Fruit fly (Drosophila melanogaster) whole organism, embryonic: Measurements from ENCODE around the gene Dpm3.

Experiments
- Atf-2 ChIP-seq: fragments of 200-800 bp; sonication (Bioruptor generic); optimal IDR thresholded peaks from 2 replicates; lab custom pipeline; 2016; ENCODE audit warnings: missing biosample characterization, missing genetic modification characterization
- Atf3 ChIP-seq: fragments of 200-800 bp; sonication (Bioruptor generic); optimal IDR thresholded peaks from 3 replicates; lab custom pipeline; 2016; ENCODE audit warnings: missing biosample characterization, missing genetic modification characterization
- CG11695 ChIP-seq: fragments of 200-800 bp; sonication (Bioruptor generic); IDR thresholded peaks from 3 replicates; pipeline ENCODE4 v1.3.6; 2022; ENCODE audit warnings: missing biosample characterization, missing genetic modification characterization
- CG12391 ChIP-seq: fragments of 200-800 bp; sonication (Bioruptor generic); optimal IDR thresholded peaks from 3 replicates; lab custom pipeline; 2018; ENCODE audit warnings: missing biosample characterization, mild to moderate bottlenecking, missing genetic modification characterization, moderate library complexity
- CG12942 ChIP-seq: fragments of 200-800 bp; sonication (Bioruptor generic); optimal IDR thresholded peaks from 3 replicates; lab custom pipeline; 2016; ENCODE audit warnings: missing biosample characterization, missing genetic modification characterization
- CG14441 ChIP-seq: fragments of 200-800 bp; sonication (Bioruptor generic); IDR thresholded peaks from 2 replicates; pipeline ENCODE4 v1.3.6; 2022; ENCODE audit warnings: missing biosample characterization, missing genetic modification characterization
- CG14860 ChIP-seq: fragments of 200-800 bp; sonication (Bioruptor generic); IDR thresholded peaks from 3 replicates; pipeline ENCODE4 v1.3.6; 2022; ENCODE audit warnings: missing biosample characterization, missing genetic modification characterization; ENCODE audit not compliant: partially characterized antibody
- CG15073 ChIP-seq: fragments of 200-800 bp; sonication (Bioruptor generic); optimal IDR thresholded peaks from 2 replicates; lab custom pipeline; 2016; ENCODE audit warnings: missing biosample characterization, missing genetic modification characterization
- CG17186 ChIP-seq: fragments of 200-800 bp; sonication (Bioruptor generic); optimal IDR thresholded peaks from 3 replicates; lab custom pipeline; 2017; ENCODE audit warnings: missing biosample characterization, missing genetic modification reagents, missing genetic modification characterization
- CG17385 ChIP-seq: fragments of 200-800 bp; sonication (Bioruptor generic); optimal IDR thresholded peaks from 3 replicates; lab custom pipeline; 2018; ENCODE audit warnings: missing biosample characterization, mild to moderate bottlenecking, missing genetic modification characterization
- CG17802 ChIP-seq: fragments of 200-800 bp; sonication (Bioruptor generic); optimal IDR thresholded peaks from 2 replicates; lab custom pipeline; 2018; ENCODE audit warnings: missing biosample characterization, mild to moderate bottlenecking, missing genetic modification characterization, moderate library complexity
- CG2129 ChIP-seq: fragments of 200-800 bp; sonication (Bioruptor generic); IDR thresholded peaks from 2 replicates; pipeline ENCODE4 v1.3.6; 2022; ENCODE audit warnings: missing biosample characterization, missing genetic modification characterization; ENCODE audit not compliant: partially characterized antibody
- CG3065 ChIP-seq: fragments of 200-800 bp; sonication (Bioruptor generic); optimal IDR thresholded peaks from 2 replicates; lab custom pipeline; 2016; ENCODE audit warnings: missing biosample characterization, missing genetic modification characterization
- CG31441 ChIP-seq: fragments of 200-800 bp; sonication (Bioruptor generic); IDR thresholded peaks from 2 replicates; pipeline ENCODE4 v1.3.6; 2022; ENCODE audit warnings: missing biosample characterization, missing genetic modification characterization
- CG32767 ChIP-seq: fragments of 200-800 bp; sonication (Bioruptor generic); IDR thresholded peaks from 2 replicates; pipeline ENCODE4 v1.3.6; 2022; ENCODE audit warnings: missing biosample characterization, missing genetic modification characterization
- CG34422 ChIP-seq: fragments of 200-800 bp; sonication (Bioruptor generic); IDR thresholded peaks from 3 replicates; pipeline ENCODE4 v1.3.6; 2022; ENCODE audit warnings: missing biosample characterization, missing genetic modification characterization
- CG42726 ChIP-seq: fragments of 200-800 bp; sonication (Bioruptor generic); IDR thresholded peaks from 2 replicates; pipeline ENCODE4 v1.3.6; 2022; ENCODE audit warnings: missing biosample characterization, missing genetic modification characterization; ENCODE audit not compliant: partially characterized antibody
- CG4820 ChIP-seq: fragments of 200-800 bp; sonication (Bioruptor generic); optimal IDR thresholded peaks from 3 replicates; lab custom pipeline; 2016; ENCODE audit warnings: missing biosample characterization, missing genetic modification characterization
- CG6654 ChIP-seq: fragments of 200-800 bp; sonication (Bioruptor generic); optimal IDR thresholded peaks from 2 replicates; lab custom pipeline; 2017; ENCODE audit warnings: missing biosample characterization, mild to moderate bottlenecking, missing genetic modification characterization
- CG6813 ChIP-seq: fragments of 200-800 bp; sonication (Bioruptor generic); optimal IDR thresholded peaks from 2 replicates; lab custom pipeline; 2017; ENCODE audit warnings: missing biosample characterization, missing genetic modification characterization, mild to moderate bottlenecking, moderate library complexity, missing genetic modification reagents
- CG7745 ChIP-seq: fragments of 200-800 bp; sonication (Bioruptor generic); optimal IDR thresholded peaks from 2 replicates; lab custom pipeline; 2018; ENCODE audit warnings: missing biosample characterization, mild to moderate bottlenecking, missing genetic modification characterization, moderate library complexity
- CG9437 ChIP-seq: fragments of 200-800 bp; sonication (Bioruptor generic); optimal IDR thresholded peaks from 2 replicates; lab custom pipeline; 2018; ENCODE audit warnings: missing biosample characterization, mild to moderate bottlenecking, missing genetic modification characterization
- CHES-1-like ChIP-seq: fragments of 200-800 bp; sonication (Bioruptor generic); optimal IDR thresholded peaks from 2 replicates; lab custom pipeline; 2016; ENCODE audit warnings: missing biosample characterization, missing genetic modification characterization
- E2f1 ChIP-seq: fragments of 200-800 bp; sonication (Bioruptor generic); IDR thresholded peaks from 2 replicates; pipeline ENCODE4 v1.3.6; 2022; ENCODE audit warnings: missing biosample characterization, missing genetic modification characterization
- Elba2 ChIP-seq: fragments of 200-800 bp; sonication (Bioruptor generic); optimal IDR thresholded peaks from 3 replicates; lab custom pipeline; 2016; ENCODE audit warnings: missing biosample characterization, missing genetic modification characterization
- HmgD ChIP-seq: fragments of 200-800 bp; sonication (Bioruptor generic); optimal IDR thresholded peaks from 3 replicates; lab custom pipeline; 2016; ENCODE audit warnings: missing biosample characterization, missing genetic modification characterization
- Hsf ChIP-seq: fragments of 200-800 bp; sonication (Bioruptor generic); optimal IDR thresholded peaks from 3 replicates; lab custom pipeline; 2016; ENCODE audit warnings: missing biosample characterization, missing genetic modification characterization
- Jarid2 ChIP-seq: fragments of 200-800 bp; sonication (Bioruptor generic); optimal IDR thresholded peaks from 3 replicates; lab custom pipeline; 2017; ENCODE audit warnings: mild to moderate bottlenecking, missing biosample characterization, missing genetic modification reagents, missing genetic modification characterization
- MESR4 ChIP-seq: fragments of 200-800 bp; sonication (Bioruptor generic); optimal IDR thresholded peaks from 2 replicates; lab custom pipeline; 2018; ENCODE audit warnings: missing biosample characterization, mild to moderate bottlenecking, missing genetic modification characterization, moderate library complexity
- Med ChIP-seq: fragments of 200-800 bp; sonication (Bioruptor generic); peaks from one replicate; lab custom pipeline; 2016; ENCODE audit warnings: missing biosample characterization, missing genetic modification characterization, mild to moderate bottlenecking, inconsistent platforms, moderate library complexity
- Oaz ChIP-seq: fragments of 200-800 bp; sonication (Bioruptor generic); IDR thresholded peaks from 2 replicates; pipeline ENCODE4 v1.3.6; 2022; ENCODE audit warnings: missing biosample characterization, missing genetic modification characterization
- ap ChIP-seq: fragments of 200-800 bp; sonication (Bioruptor generic); IDR thresholded peaks from 2 replicates; pipeline ENCODE4 v1.3.6; 2022; ENCODE audit warnings: missing biosample characterization, missing genetic modification characterization
- bigmax ChIP-seq: fragments of 200-800 bp; sonication (Bioruptor generic); optimal IDR thresholded peaks from 2 replicates; lab custom pipeline; 2018; ENCODE audit warnings: missing biosample characterization, mild to moderate bottlenecking, missing genetic modification characterization
- cato ChIP-seq: fragments of 200-800 bp; sonication (Bioruptor generic); optimal IDR thresholded peaks from 2 replicates; lab custom pipeline; 2016; ENCODE audit warnings: missing biosample characterization, missing genetic modification characterization, borderline replicate concordance
- ci ChIP-seq: fragments of 200-800 bp; sonication (Bioruptor generic); IDR thresholded peaks from 3 replicates; pipeline ENCODE4 v1.3.6; 2022; ENCODE audit warnings: missing biosample characterization, missing genetic modification characterization
- dmrt11E ChIP-seq: fragments of 200-800 bp; sonication (Bioruptor generic); optimal IDR thresholded peaks from 3 replicates; lab custom pipeline; 2018; ENCODE audit warnings: missing biosample characterization, mild to moderate bottlenecking, missing genetic modification characterization, moderate library complexity
- gcm ChIP-seq: fragments of 200-800 bp; sonication (Bioruptor generic); optimal IDR thresholded peaks from 2 replicates; lab custom pipeline; 2019; ENCODE audit warnings: missing biosample characterization, mild to moderate bottlenecking, missing genetic modification characterization, moderate library complexity
- hb ChIP-seq: fragments of 200-800 bp; sonication (Bioruptor generic); IDR thresholded peaks from 3 replicates; pipeline ENCODE4 v1.3.6; 2022; ENCODE audit warnings: missing biosample characterization, missing genetic modification characterization; ENCODE audit not compliant: partially characterized antibody
- hth ChIP-seq: fragments of >200 bp; optimal IDR thresholded peaks from 2 replicates; lab custom pipeline; 2017; ENCODE audit warnings: inconsistent platforms
- mam ChIP-seq: fragments of 200-800 bp; sonication (Bioruptor generic); optimal IDR thresholded peaks from 3 replicates; lab custom pipeline; 2016; ENCODE audit warnings: missing biosample characterization, missing genetic modification characterization
- nerfin-2 ChIP-seq: fragments of 200-800 bp; sonication (Bioruptor generic); IDR thresholded peaks from 2 replicates; pipeline ENCODE4 v1.3.6; 2022; ENCODE audit warnings: missing biosample characterization, missing genetic modification characterization; ENCODE audit not compliant: partially characterized antibody
- otp ChIP-seq: fragments of 200-800 bp; sonication (Bioruptor generic); IDR thresholded peaks from 3 replicates; pipeline ENCODE4, ENCODE4 v1.3.6; 2022; ENCODE audit warnings: missing biosample characterization, missing genetic modification characterization
- pros ChIP-seq: fragments of 200-800 bp; sonication (Bioruptor generic); optimal IDR thresholded peaks from 3 replicates; lab custom pipeline; 2019; ENCODE audit warnings: missing biosample characterization, mild to moderate bottlenecking, missing genetic modification characterization, moderate library complexity
- rib ChIP-seq: fragments of 200-800 bp; sonication (Bioruptor generic); IDR thresholded peaks from 2 replicates; pipeline ENCODE4 v1.3.6; 2022; ENCODE audit warnings: missing biosample characterization, missing genetic modification characterization
- schlank ChIP-seq: fragments of 200-800 bp; sonication (Bioruptor generic); optimal IDR thresholded peaks from 2 replicates; lab custom pipeline; 2018; ENCODE audit warnings: missing biosample characterization, mild to moderate bottlenecking, missing genetic modification characterization
- shn ChIP-seq: fragments of 200-800 bp; sonication (Bioruptor generic); optimal IDR thresholded peaks from 3 replicates; lab custom pipeline; 2016; ENCODE audit warnings: missing biosample characterization, missing genetic modification characterization
- sisA ChIP-seq: fragments of 200-800 bp; sonication (Bioruptor generic); IDR thresholded peaks from 2 replicates; pipeline ENCODE4 v1.3.6; 2022; ENCODE audit warnings: missing biosample characterization, missing genetic modification characterization
- tap ChIP-seq: fragments of 200-800 bp; optimal IDR thresholded peaks from 3 replicates; lab custom pipeline; 2019; ENCODE audit warnings: missing biosample characterization, mild to moderate bottlenecking, missing genetic modification characterization, moderate library complexity
- tna ChIP-seq: fragments of 200-800 bp; sonication (Bioruptor generic); IDR thresholded peaks from 2 replicates; pipeline ENCODE4 v1.3.6; 2022; ENCODE audit warnings: missing biosample characterization, missing genetic modification characterization; ENCODE audit not compliant: partially characterized antibody
- trh ChIP-seq: fragments of 200-800 bp; sonication (Bioruptor generic); optimal IDR thresholded peaks from 2 replicates; lab custom pipeline; 2016; ENCODE audit warnings: missing biosample characterization, missing genetic modification characterization
- vvl ChIP-seq: fragments of 200-800 bp; sonication (Bioruptor generic); IDR thresholded peaks from 2 replicates; pipeline ENCODE4 v1.3.6; 2022; ENCODE audit warnings: missing biosample characterization, missing genetic modification characterization

Gene Dpm3

DNA sequence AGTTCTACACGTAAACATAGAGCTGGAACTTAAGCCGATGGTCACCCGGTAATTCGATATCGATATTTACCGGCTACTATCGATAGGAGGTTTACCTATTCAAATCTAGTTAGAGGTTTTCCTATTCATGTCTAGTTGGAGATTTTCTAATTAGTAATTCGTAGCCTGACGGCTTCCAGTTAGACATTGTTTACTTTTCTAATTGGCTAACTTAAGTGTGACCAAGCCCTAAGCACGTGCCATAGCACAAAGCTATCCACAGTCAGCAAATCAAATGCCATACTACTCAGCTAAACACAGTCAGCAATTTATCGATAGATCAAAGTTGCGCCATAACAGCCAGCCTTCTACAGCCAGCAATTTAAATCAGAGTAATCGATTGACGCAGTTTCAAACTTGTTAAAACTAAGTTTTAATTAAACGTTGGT, at the start of gene Dpm3 (continued):
- TF ChIP-seq CG32767 (GFP tag; lab: Robert Waterston, UW) = no peak
- peak; percentile 82 for TF ChIP-seq tna (GFP tag; lab: Robert Waterston, UW)
- peak; percentile 17 for TF ChIP-seq CG4820 (GFP tag; lab: Kevin White, UChicago)
- TF ChIP-seq shn (GFP tag; lab: Kevin White, UChicago) = peak; percentile 70
- no peak for TF ChIP-seq dmrt11E (tag; lab: Kevin White, UChicago)
- no peak for TF ChIP-seq cato
- peak; percentile 54 for TF ChIP-seq HmgD (GFP tag; lab: Kevin White, UChicago)
- no peak for TF ChIP-seq CG6654
- TF ChIP-seq CG17385 (GFP tag; lab: Kevin White, UChicago) = no peak
- TF ChIP-seq Atf3 (GFP tag; lab: Kevin White, UChicago) = peak; percentile 23
- TF ChIP-seq E2f1 (GFP tag; lab: Robert Waterston, UW) = peak; percentile 32; the same call in 1 of the 2 replicates
- no peak for TF ChIP-seq Jarid2
- TF ChIP-seq otp = peak; percentile 62; the same call in 1 of the 3 replicates
- no peak for TF ChIP-seq CG15073 (GFP tag; lab: Kevin White, UChicago)
- TF ChIP-seq ap (GFP tag; lab: Robert Waterston, UW) = no peak
- peak; percentile 9 for TF ChIP-seq CG7745
- TF ChIP-seq CG14860 (GFP tag; lab: Robert Waterston, UW) = peak; percentile 91
- TF ChIP-seq Elba2 (GFP tag; lab: Kevin White, UChicago) = peak; percentile 100
- TF ChIP-seq Hsf (GFP tag; lab: Kevin White, UChicago) = peak; percentile 52
- TF ChIP-seq ci (GFP tag; lab: Robert Waterston, UW) = peak; percentile 51; the same call in 2 of the 3 replicates
- peak; percentile 88 for TF ChIP-seq hb (GFP tag; lab: Robert Waterston, UW)
- TF ChIP-seq CG2129 (GFP tag; lab: Robert Waterston, UW) = peak; percentile 82
- no peak for TF ChIP-seq Oaz (GFP tag; lab: Robert Waterston, UW)
- peak; percentile 80 for TF ChIP-seq nerfin-2 (GFP tag; lab: Robert Waterston, UW)
- TF ChIP-seq CG11695 (GFP tag; lab: Robert Waterston, UW) = no peak
- peak; percentile 22 for TF ChIP-seq CG12942 (GFP tag; lab: Kevin White, UChicago)
- peak; percentile 84 for TF ChIP-seq CG42726 (GFP tag; lab: Robert Waterston, UW)
- TF ChIP-seq CG34422 (GFP tag; lab: Robert Waterston, UW) = peak; percentile 79
- TF ChIP-seq CG14441 (GFP tag; lab: Robert Waterston, UW) = no peak
- TF ChIP-seq Atf-2 (GFP tag; lab: Kevin White, UChicago) = peak; percentile 37
- no peak for TF ChIP-seq CG6813
- no peak for TF ChIP-seq schlank (tag; lab: Kevin White, UChicago)
- TF ChIP-seq sisA = 0 out of 2 replicates have a peak, but pooled peaks have one; percentile 20
- TF ChIP-seq vvl (GFP tag; lab: Robert Waterston, UW) = peak; percentile 67
- peak; percentile 17 for TF ChIP-seq CG3065 (GFP tag; lab: Kevin White, UChicago)
- no peak for TF ChIP-seq pros (GFP tag; lab: Kevin White, UChicago)
- TF ChIP-seq Med = peak; percentile 77
- peak; percentile 10 for TF ChIP-seq CG17186
- peak; percentile 58 for TF ChIP-seq CG12391 (tag; lab: Kevin White, UChicago)
- no peak for TF ChIP-seq bigmax
- TF ChIP-seq CG17802 = peak; percentile 57
- no peak for TF ChIP-seq CG31441 (GFP tag; lab: Robert Waterston, UW)
- TF ChIP-seq hth (lab: Kevin White, UChicago) = no peak
- peak; percentile 98 for TF ChIP-seq CG9437
- TF ChIP-seq trh (GFP tag; lab: Kevin White, UChicago) = no peak
- no peak for TF ChIP-seq gcm
- peak; percentile 14 for TF ChIP-seq tap (tag; lab: Kevin White, UChicago)
- TF ChIP-seq MESR4 (GFP tag; lab: Kevin White, UChicago) = peak; percentile 27
- TF ChIP-seq mam (GFP tag; lab: Kevin White, UChicago) = peak; percentile 56
- TF ChIP-seq rib = no peak
- TF ChIP-seq CHES-1-like (GFP tag; lab: Kevin White, UChicago) = peak; percentile 68
